Worm (Caenorhabditis elegans) whole organism, early embryonic: ENCODE results near the gene ucr-1.

ENCODE experiments used
- ama-1 ChIP-seq: fragments of 150-350 bp; optimal IDR thresholded peaks from 2 replicates; lab custom pipeline; 2014
- ceh-36 ChIP-seq: sonication (generic microtip); optimal IDR thresholded peaks from 2 replicates; lab custom pipeline; 2016; ENCODE audit warnings: missing genetic modification characterization, inconsistent platforms, missing compliant biosample characterization
- tbx-37 ChIP-seq: fragments of 200-800 bp; sonication (Bioruptor generic); conservative IDR thresholded peaks from 2 replicates; pipeline ENCODE4 v1.3.6; 2022; ENCODE audit warnings: missing genetic modification reagents, missing genetic modification characterization, missing compliant biosample characterization

- TF ChIP-seq ama-1 (lab: Kevin White, UChicago): no peak
- TF ChIP-seq ceh-36 (tag; lab: Kevin White, UChicago): no peak
- TF ChIP-seq tbx-37 (GFP tag; lab: Robert Waterston, UW): no peak
Measured at ce11 chrIII:5573694-5574093, 18.2 kb upstream of the ucr-1 start, which contains the start of gene molo-1.
